Fruit fly (Drosophila melanogaster): ENCODE measurements around the gene CG31954.

CG31954 gene

dm6 chr2L:3475168-3475567 lies 34.7 kb downstream of the CG31954 start:
- no peak for TF ChIP-seq CG15336 (GFP tag; IDR thresholded peaks at IDR 0.05)
- no peak for TF ChIP-seq CG6854 (GFP tag; optimal IDR thresholded peaks at IDR 0.05)
- TF ChIP-seq fkh (GFP tag; optimal IDR thresholded peaks at IDR 0.05), result no peak
- no peak for TF ChIP-seq Hr38 (GFP tag; optimal IDR thresholded peaks at IDR 0.05)
- TF ChIP-seq Blimp-1 (GFP tag; optimal IDR thresholded peaks at IDR 0.05), result no peak
- no peak for TF ChIP-seq CG6163 (GFP tag; IDR thresholded peaks at IDR 0.05)
- peak; percentile 17 for TF ChIP-seq CG3032 (tag; optimal IDR thresholded peaks at IDR 0.05)
- peak; percentile 28 for TF ChIP-seq lz (GFP tag; optimal IDR thresholded peaks at IDR 0.05)
- no peak for TF ChIP-seq CG8632 (GFP tag; optimal IDR thresholded peaks at IDR 0.05)
- TF ChIP-seq cyc (GFP tag; optimal IDR thresholded peaks at IDR 0.05), result peak; percentile 15
- TF ChIP-seq Eip78C (GFP tag), result peak; percentile 81
- peak; percentile 21 for TF ChIP-seq Ets96B (tag; optimal IDR thresholded peaks at IDR 0.05)
- peak; percentile 2 for TF ChIP-seq acj6 (GFP tag; optimal IDR thresholded peaks at IDR 0.05)
- TF ChIP-seq CG10669 (GFP tag; optimal IDR thresholded peaks at IDR 0.05), result peak; percentile 2
- no peak for TF ChIP-seq pdm3 (GFP tag; optimal IDR thresholded peaks at IDR 0.05)
- peak; percentile 27 for TF ChIP-seq topi (GFP tag; optimal IDR thresholded peaks at IDR 0.05)
- no peak for TF ChIP-seq CG6276 (GFP tag; optimal IDR thresholded peaks at IDR 0.05)
- TF ChIP-seq CG16779 (tag; optimal IDR thresholded peaks at IDR 0.05), result no peak
- no peak for TF ChIP-seq CG6808 (GFP tag; optimal IDR thresholded peaks at IDR 0.05)
- no peak for TF ChIP-seq Eip93F (GFP tag; optimal IDR thresholded peaks at IDR 0.05)
- TF ChIP-seq svp (GFP tag), result peak; percentile 99
- peak; percentile 56 for TF ChIP-seq esn (GFP tag; optimal IDR thresholded peaks at IDR 0.05)
- TF ChIP-seq CG31627 (GFP tag; optimal IDR thresholded peaks at IDR 0.05), result peak; percentile 18
- TF ChIP-seq Sox14 (GFP tag; optimal IDR thresholded peaks at IDR 0.05), result no peak
- no peak for TF ChIP-seq Sox102F (GFP tag; optimal IDR thresholded peaks at IDR 0.05)
- peak; percentile 5 for TF ChIP-seq Hr39 (GFP tag; optimal IDR thresholded peaks at IDR 0.05)

- peak; percentile 41 for TF ChIP-seq Hr39 (GFP tag; optimal IDR thresholded peaks at IDR 0.05)
- TF ChIP-seq pdm3 (GFP tag; optimal IDR thresholded peaks at IDR 0.05), result no peak
- TF ChIP-seq Sox15 (GFP tag; optimal IDR thresholded peaks at IDR 0.05), result no peak
- TF ChIP-seq ss (GFP tag; optimal IDR thresholded peaks at IDR 0.05), result no peak
- no peak for TF ChIP-seq achi (GFP tag; optimal IDR thresholded peaks at IDR 0.05)
- TF ChIP-seq CG8632 (GFP tag; optimal IDR thresholded peaks at IDR 0.05), result no peak
- peak in 1 of 2 experiments; percentile 2 for TF ChIP-seq salr (GFP tag; optimal IDR thresholded peaks at IDR 0.05)
- TF ChIP-seq CG31627 (GFP tag; optimal IDR thresholded peaks at IDR 0.05), result peak; percentile 58
- TF ChIP-seq CG10669 (GFP tag; optimal IDR thresholded peaks at IDR 0.05), result no peak
- peak; percentile 2 for TF ChIP-seq CG3032 (tag; optimal IDR thresholded peaks at IDR 0.05)
- no peak for TF ChIP-seq CG6854 (GFP tag; optimal IDR thresholded peaks at IDR 0.05)
- TF ChIP-seq net (GFP tag; optimal IDR thresholded peaks at IDR 0.05), result no peak
- no peak for TF ChIP-seq Smox (GFP tag; optimal IDR thresholded peaks at IDR 0.05)
- no peak for TF ChIP-seq Eip93F (GFP tag; optimal IDR thresholded peaks at IDR 0.05)
- no peak for TF ChIP-seq spab (GFP tag; optimal IDR thresholded peaks at IDR 0.05)
- no peak for TF ChIP-seq CG8319 (GFP tag; optimal IDR thresholded peaks at IDR 0.05)
- no peak for TF ChIP-seq Sox102F (GFP tag; optimal IDR thresholded peaks at IDR 0.05)
- no peak for TF ChIP-seq CG6163 (GFP tag; IDR thresholded peaks at IDR 0.05)
- TF ChIP-seq dac (GFP tag; optimal IDR thresholded peaks at IDR 0.05), result no peak
- TF ChIP-seq eg (GFP tag; IDR thresholded peaks at IDR 0.05), result no peak
- no peak for TF ChIP-seq dsx (GFP tag; optimal IDR thresholded peaks at IDR 0.05; ENCODE audit: poor library complexity, severe bottlenecking)
- no peak for TF ChIP-seq acj6 (GFP tag; optimal IDR thresholded peaks at IDR 0.05)
- peak; percentile 63 for TF ChIP-seq cyc (GFP tag; optimal IDR thresholded peaks at IDR 0.05)
- TF ChIP-seq CG10631 (GFP tag; optimal IDR thresholded peaks at IDR 0.05), result no peak
- peak; percentile 60 for TF ChIP-seq lz (GFP tag; optimal IDR thresholded peaks at IDR 0.05)
- no peak for TF ChIP-seq Hr4 (GFP tag; optimal IDR thresholded peaks at IDR 0.05)
- TF ChIP-seq OdsH (GFP tag; optimal IDR thresholded peaks at IDR 0.05), result no peak
- TF ChIP-seq Gug (GFP tag; IDR thresholded peaks at IDR 0.05), result no peak
- TF ChIP-seq Sox14 (GFP tag; optimal IDR thresholded peaks at IDR 0.05), result no peak
- no peak for TF ChIP-seq vri (GFP tag; optimal IDR thresholded peaks at IDR 0.05)
- TF ChIP-seq Met (GFP tag; optimal IDR thresholded peaks at IDR 0.05), result no peak
- no peak for TF ChIP-seq fkh (GFP tag; optimal IDR thresholded peaks at IDR 0.05)
- no peak for TF ChIP-seq CG1621 (tag; optimal IDR thresholded peaks at IDR 0.05)
- no peak for TF ChIP-seq CG11294 (GFP tag; IDR thresholded peaks at IDR 0.05)
- TF ChIP-seq Eip78C (GFP tag), result no peak
- TF ChIP-seq Ets21C (GFP tag; optimal IDR thresholded peaks at IDR 0.05), result no peak
- no peak for TF ChIP-seq CG4318 (GFP tag; optimal IDR thresholded peaks at IDR 0.05)
- no peak for TF ChIP-seq Blimp-1 (GFP tag; optimal IDR thresholded peaks at IDR 0.05)
- no peak for TF ChIP-seq CG16779 (tag; optimal IDR thresholded peaks at IDR 0.05)
- no peak for TF ChIP-seq CG6808 (GFP tag; optimal IDR thresholded peaks at IDR 0.05)
- no peak for TF ChIP-seq CG11902 (GFP tag; optimal IDR thresholded peaks at IDR 0.05)
- TF ChIP-seq topi (GFP tag; optimal IDR thresholded peaks at IDR 0.05), result peak; percentile 15
- no peak for TF ChIP-seq Ets96B (tag; optimal IDR thresholded peaks at IDR 0.05)
Measured at dm6 chr2L:3472242-3472641, 37.7 kb downstream of the CG31954 start, which contains the start of gene Pgant4. Gene Pgant4, plus strand, starts transcription at chr2L:3472603.

Data from whole organism, prepupa.